Fruit fly (Drosophila melanogaster): ENCODE results near the gene sstn.
A peak's percentile ranks its signal among the peaks of the same experiment; 100 is the strongest.

sstn gene

DNA sequence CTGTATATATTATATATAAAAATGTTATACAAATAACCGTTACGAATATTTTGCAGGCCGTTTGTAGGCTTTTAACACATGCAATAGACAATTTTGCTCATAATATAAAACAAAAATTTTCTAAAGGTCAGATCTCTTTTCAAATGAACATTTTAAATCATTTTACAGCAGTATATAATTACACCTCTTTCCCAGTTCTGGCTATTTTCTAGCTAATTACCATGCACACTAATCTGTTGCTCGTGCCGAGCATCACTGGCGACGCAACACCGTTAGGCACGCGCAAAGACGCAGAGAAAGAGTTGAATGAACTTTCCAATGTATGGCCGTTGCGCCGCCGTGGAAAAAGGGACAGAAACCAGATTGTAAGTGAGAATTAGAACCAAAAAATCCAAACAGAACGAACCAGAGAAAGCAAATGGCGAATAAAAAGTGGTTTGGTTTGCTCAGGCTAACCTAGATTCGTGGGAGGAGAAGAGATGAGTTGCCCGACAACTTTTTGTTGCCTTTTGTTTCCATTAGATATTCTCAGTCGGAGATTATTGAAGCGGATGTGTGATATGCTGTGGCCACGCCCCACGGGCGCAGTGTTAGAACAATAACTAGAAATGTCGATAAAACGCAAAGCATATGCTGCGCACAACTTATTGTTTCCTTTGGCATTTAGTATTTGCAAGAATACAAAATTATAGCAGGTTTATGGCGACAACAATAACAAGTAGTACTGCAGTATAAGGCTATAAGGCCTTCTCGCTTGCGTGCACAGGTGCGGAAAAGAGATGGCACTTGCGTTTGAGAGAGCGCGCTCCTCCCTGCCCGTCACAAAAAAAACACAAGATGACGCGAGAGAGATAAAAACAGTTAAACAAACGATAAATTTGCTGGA is 46.8 kb upstream of the sstn start (continued):
- TF ChIP-seq CG3281 (GFP tag; optimal IDR thresholded peaks at IDR 0.05) (no peak), tup (GFP tag; optimal IDR thresholded peaks at IDR 0.05) (no peak), Poxn (GFP tag; IDR thresholded peaks at IDR 0.05) (no peak), Eip74EF (GFP tag; optimal IDR thresholded peaks at IDR 0.05) (no peak), CG30403 (GFP tag; optimal IDR thresholded peaks at IDR 0.05) (peak; percentile 59), klu (GFP tag; IDR thresholded peaks at IDR 0.05) (no peak), CG13775 (GFP tag; optimal IDR thresholded peaks at IDR 0.05) (no peak), CG7372 (GFP tag; IDR thresholded peaks at IDR 0.05) (no peak), h (optimal IDR thresholded peaks at IDR 0.05) (no peak), CG12155 (GFP tag; optimal IDR thresholded peaks at IDR 0.05) (no peak), pho (GFP tag; optimal IDR thresholded peaks at IDR 0.05) (no peak), gfzf (GFP tag; optimal IDR thresholded peaks at IDR 0.05) (peak; percentile 3), CG32772 (GFP tag; IDR thresholded peaks at IDR 0.05) (no peak), Meics (GFP tag; optimal IDR thresholded peaks at IDR 0.05) (no peak), Xbp1 (GFP tag; optimal IDR thresholded peaks at IDR 0.05) (peak; percentile 23), CG2678 (tag; optimal IDR thresholded peaks at IDR 0.05) (peak; percentile 48), CG12769 (tag; optimal IDR thresholded peaks at IDR 0.05) (peak; percentile 14), sd (tag; optimal IDR thresholded peaks at IDR 0.05) (no peak), CG7786 (GFP tag; optimal IDR thresholded peaks at IDR 0.05) (no peak), Dip3 (GFP tag; optimal IDR thresholded peaks at IDR 0.05) (no peak), knrl (GFP tag; IDR thresholded peaks at IDR 0.05; ENCODE audit: partially characterized antibody) (no peak), Neu2 (GFP tag; optimal IDR thresholded peaks at IDR 0.05; ENCODE audit: borderline replicate concordance) (no peak), Hmr (GFP tag; optimal IDR thresholded peaks at IDR 0.05) (peak; percentile 19), HmgZ (tag; optimal IDR thresholded peaks at IDR 0.05) (no peak)

DNA sequence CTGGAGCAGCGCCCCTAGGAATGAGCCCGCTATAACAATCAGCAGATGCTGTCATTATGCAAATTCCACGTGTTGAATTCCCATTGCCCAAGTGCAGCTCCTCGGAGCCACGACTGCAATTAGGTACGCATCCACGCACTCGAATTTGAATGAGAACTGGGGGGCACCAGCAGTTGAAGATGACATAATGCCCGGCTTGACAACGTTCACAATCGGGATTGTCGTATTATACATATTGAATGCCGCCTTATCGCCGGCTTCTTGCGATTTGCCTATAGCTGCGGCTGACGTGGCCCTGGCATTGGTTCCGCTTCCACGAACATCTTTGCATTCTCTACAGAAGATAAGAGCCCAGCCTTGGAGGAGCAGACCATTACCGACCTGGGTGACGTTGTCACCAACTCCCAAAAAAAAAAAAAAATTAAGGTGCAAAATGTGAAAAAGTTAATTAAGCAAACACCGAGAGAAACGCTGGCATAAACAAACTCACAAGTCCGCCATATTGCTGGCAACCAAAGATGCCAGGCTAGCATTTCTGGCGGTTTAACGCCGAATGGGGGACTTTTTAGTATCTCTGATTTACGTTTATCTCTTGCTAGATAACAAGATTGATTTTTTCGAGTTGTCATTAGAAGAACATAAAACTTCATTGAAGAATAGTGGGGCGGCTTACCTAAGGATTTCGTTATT is 45.9 kb upstream of the sstn start:
- peak; percentile 39; the same call in 1 of the 2 replicates for TF ChIP-seq CG42726 (GFP tag; IDR thresholded peaks at IDR 0.05; ENCODE audit: partially characterized antibody)
- TF ChIP-seq trem (tag; optimal IDR thresholded peaks at IDR 0.05): no peak
- no peak for TF ChIP-seq Dad (GFP tag; optimal IDR thresholded peaks at IDR 0.05)
- no peak for TF ChIP-seq CG6175 (GFP tag; IDR thresholded peaks at IDR 0.05)
- no peak for TF ChIP-seq fd64A (GFP tag; optimal IDR thresholded peaks at IDR 0.05)
- TF ChIP-seq CG30431 (GFP tag; optimal IDR thresholded peaks at IDR 0.05): no peak
- no peak for TF ChIP-seq nerfin-2 (GFP tag; IDR thresholded peaks at IDR 0.05; ENCODE audit: partially characterized antibody)
- no peak for TF ChIP-seq dan (GFP tag; IDR thresholded peaks at IDR 0.05)
- 0 out of 2 replicates have a peak, but pooled peaks have one; percentile 10 for TF ChIP-seq slbo (GFP tag; IDR thresholded peaks at IDR 0.05)
- no peak for TF ChIP-seq CG8089 (GFP tag; optimal IDR thresholded peaks at IDR 0.05)
- TF ChIP-seq unc-4 (GFP tag; IDR thresholded peaks at IDR 0.05; ENCODE audit: partially characterized antibody): no peak
- TF ChIP-seq ci (GFP tag; IDR thresholded peaks at IDR 0.05): 0 out of 3 replicates have a peak, but pooled peaks have one; percentile 21
- 0 out of 2 replicates have a peak, but pooled peaks have one; percentile 6 for TF ChIP-seq Awh (GFP tag; IDR thresholded peaks at IDR 0.05)
- no peak for TF ChIP-seq CG7271 (tag; optimal IDR thresholded peaks at IDR 0.05)
- TF ChIP-seq sim (GFP tag; IDR thresholded peaks at IDR 0.05): 0 out of 2 replicates have a peak, but pooled peaks have one; percentile 15
- peak; percentile 24 for TF ChIP-seq grn (GFP tag; optimal IDR thresholded peaks at IDR 0.05)
- TF ChIP-seq bsh (GFP tag; optimal IDR thresholded peaks at IDR 0.05): no peak
- peak; percentile 74 for TF ChIP-seq phol (tag; optimal IDR thresholded peaks at IDR 0.05)
- peak; percentile 76 for TF ChIP-seq Med (GFP tag)
- no peak for TF ChIP-seq CG3163 (GFP tag; optimal IDR thresholded peaks at IDR 0.05)
- no peak for TF ChIP-seq Hr39 (optimal IDR thresholded peaks at IDR 0.05)
- TF ChIP-seq Aef1 (GFP tag; IDR thresholded peaks at IDR 0.05): no peak
- no peak for TF ChIP-seq Camta (GFP tag; optimal IDR thresholded peaks at IDR 0.05)
- peak; percentile 88 for TF ChIP-seq Xbp1 (GFP tag; optimal IDR thresholded peaks at IDR 0.05)
- no peak for TF ChIP-seq jing (GFP tag; optimal IDR thresholded peaks at IDR 0.05)
